Worm (Caenorhabditis elegans): ENCODE results near the gene col-117.

col-117 gene

DNA sequence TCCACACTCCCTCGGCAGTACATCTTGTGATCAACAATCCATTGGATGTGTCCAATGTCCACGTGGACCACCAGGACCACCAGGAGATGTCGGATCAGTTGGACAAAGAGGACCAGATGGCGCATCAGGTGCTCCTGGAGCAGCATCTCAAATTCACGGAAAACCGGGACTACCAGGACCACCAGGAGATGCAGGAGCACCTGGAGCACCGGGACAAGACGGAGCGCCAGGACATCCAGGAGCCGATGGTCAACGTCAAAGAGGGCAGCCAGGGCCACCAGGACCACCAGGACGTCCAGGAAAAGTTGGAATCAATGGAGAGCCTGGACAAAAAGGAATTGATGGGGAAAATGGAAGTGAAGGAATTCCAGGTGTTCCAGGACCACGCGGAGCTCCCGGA is 25.0 kb upstream of the col-117 start:
- TF ChIP-seq nhr-23 (tag; optimal IDR thresholded peaks at IDR 0.05) (no peak), lin-15B (tag; optimal IDR thresholded peaks at IDR 0.05) (no peak), fkh-10 (GFP tag; optimal IDR thresholded peaks at IDR 0.05) (no peak), ceh-28 (tag; optimal IDR thresholded peaks at IDR 0.05) (no peak), ceh-16 (tag; optimal IDR thresholded peaks at IDR 0.05) (no peak), ZK546.5 (tag; optimal IDR thresholded peaks at IDR 0.05) (no peak), sea-2 (GFP tag; optimal IDR thresholded peaks at IDR 0.05) (no peak), nhr-12 (tag; optimal IDR thresholded peaks at IDR 0.05) (no peak), lin-39 (tag; optimal IDR thresholded peaks at IDR 0.05) (no peak), pqm-1 (tag; optimal IDR thresholded peaks at IDR 0.05) (no peak), ama-1 (optimal IDR thresholded peaks at IDR 0.05) (no peak), elt-3 (tag; optimal IDR thresholded peaks at IDR 0.05) (no peak), eor-1 (tag; optimal IDR thresholded peaks at IDR 0.05) (no peak), nhr-11 (tag; optimal IDR thresholded peaks at IDR 0.05) (no peak), nhr-67 (tag; optimal IDR thresholded peaks at IDR 0.05) (no peak), nfya-1 (tag; optimal IDR thresholded peaks at IDR 0.05; ENCODE audit: insufficient read depth) (no peak), ceh-82 (tag; optimal IDR thresholded peaks at IDR 0.05) (no peak), zag-1 (tag; optimal IDR thresholded peaks at IDR 0.05) (no peak), unc-39 (tag; optimal IDR thresholded peaks at IDR 0.05) (no peak), nhr-76 (tag; optimal IDR thresholded peaks at IDR 0.05) (no peak)

DNA sequence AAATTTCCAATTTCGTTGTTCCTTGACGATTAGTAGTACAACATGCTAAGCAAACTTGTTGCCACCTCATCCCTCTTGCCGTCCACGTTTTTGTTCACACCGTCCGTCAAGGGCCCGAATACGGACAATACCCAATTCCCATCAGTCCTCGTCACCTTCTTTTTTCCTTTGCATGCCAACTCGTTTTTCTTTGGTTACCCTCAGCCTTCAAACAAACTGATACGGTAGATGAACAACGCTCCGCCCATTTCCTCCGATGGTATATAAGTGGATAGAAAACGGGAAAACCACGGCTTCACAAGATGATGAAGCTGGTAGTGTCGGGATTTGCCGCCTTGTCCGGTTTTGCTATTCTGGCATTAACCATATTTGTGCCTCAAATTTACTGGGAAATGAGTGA is 23.9 kb upstream of the col-117 start, which contains the start of gene col-118:
Gene col-118 (plus strand): TSS at position 301 of the 400 bp plus-strand sequence.
- no peak for TF ChIP-seq fos-1 (tag; optimal IDR thresholded peaks at IDR 0.05)
- no peak for TF ChIP-seq hmg-11 (tag; optimal IDR thresholded peaks at IDR 0.05)
- TF ChIP-seq mdl-1 (tag; optimal IDR thresholded peaks at IDR 0.05), result no peak
- TF ChIP-seq nhr-12 (tag; optimal IDR thresholded peaks at IDR 0.05), result no peak
- no peak for TF ChIP-seq elt-2 (tag; optimal IDR thresholded peaks at IDR 0.05)
- no peak for TF ChIP-seq skn-1 (tag; optimal IDR thresholded peaks at IDR 0.05)
- TF ChIP-seq egl-5 (tag; optimal IDR thresholded peaks at IDR 0.05), result no peak
- no peak for TF ChIP-seq fkh-2 (tag; optimal IDR thresholded peaks at IDR 0.05)
- no peak for TF ChIP-seq nhr-28 (tag; optimal IDR thresholded peaks at IDR 0.05)
- no peak for TF ChIP-seq daf-12 (tag; optimal IDR thresholded peaks at IDR 0.05)
- no peak for TF ChIP-seq elt-3 (tag; optimal IDR thresholded peaks at IDR 0.05)
- TF ChIP-seq mml-1 (tag; optimal IDR thresholded peaks at IDR 0.05), result no peak
- no peak for TF ChIP-seq nhr-11 (tag; optimal IDR thresholded peaks at IDR 0.05)

ce11 chrIV:8845922-8846321 is 21.9 kb upstream of the col-117 start:
- TF ChIP-seq snpc-4 (tag; optimal IDR thresholded peaks at IDR 0.05) (no peak), pqm-1 (tag; optimal IDR thresholded peaks at IDR 0.05) (peak; percentile 55), elt-1 (tag; optimal IDR thresholded peaks at IDR 0.05) (no peak), fos-1 (tag; optimal IDR thresholded peaks at IDR 0.05) (no peak), mml-1 (tag; optimal IDR thresholded peaks at IDR 0.05) (no peak), pha-4 (tag; optimal IDR thresholded peaks at IDR 0.05) (peak; percentile 23), sea-2 (GFP tag; optimal IDR thresholded peaks at IDR 0.05) (no peak), elt-2 (tag; optimal IDR thresholded peaks at IDR 0.05) (peak; percentile 81), jun-1 (tag; optimal IDR thresholded peaks at IDR 0.05) (peak; percentile 4), zag-1 (tag; optimal IDR thresholded peaks at IDR 0.05) (no peak)

- no peak for TF ChIP-seq sea-2 (GFP tag; optimal IDR thresholded peaks at IDR 0.05)
- no peak for TF ChIP-seq lin-39 (tag; optimal IDR thresholded peaks at IDR 0.05)
- no peak for TF ChIP-seq skn-1 (tag; optimal IDR thresholded peaks at IDR 0.05)
- no peak for TF ChIP-seq hmg-11 (tag; optimal IDR thresholded peaks at IDR 0.05)
- no peak for TF ChIP-seq zag-1 (tag; optimal IDR thresholded peaks at IDR 0.05)
- TF ChIP-seq daf-12 (tag; optimal IDR thresholded peaks at IDR 0.05), result no peak
- TF ChIP-seq nhr-11 (tag; optimal IDR thresholded peaks at IDR 0.05), result no peak
- no peak for TF ChIP-seq eor-1 (tag; optimal IDR thresholded peaks at IDR 0.05)
- no peak for TF ChIP-seq lin-15B (tag; optimal IDR thresholded peaks at IDR 0.05)
- TF ChIP-seq elt-3 (tag; optimal IDR thresholded peaks at IDR 0.05), result no peak
- no peak for TF ChIP-seq nhr-67 (tag; optimal IDR thresholded peaks at IDR 0.05)
- TF ChIP-seq unc-39 (tag; optimal IDR thresholded peaks at IDR 0.05), result no peak
- no peak for TF ChIP-seq lsy-12 (tag; optimal IDR thresholded peaks at IDR 0.05)
- TF ChIP-seq nhr-28 (tag; optimal IDR thresholded peaks at IDR 0.05), result no peak
- TF ChIP-seq nhr-12 (tag; optimal IDR thresholded peaks at IDR 0.05), result no peak
- TF ChIP-seq fkh-10 (GFP tag; optimal IDR thresholded peaks at IDR 0.05), result no peak
- no peak for TF ChIP-seq nhr-76 (tag; optimal IDR thresholded peaks at IDR 0.05)
- no peak for TF ChIP-seq unc-62 (GFP tag; optimal IDR thresholded peaks at IDR 0.05)
- TF ChIP-seq ceh-9 (tag; optimal IDR thresholded peaks at IDR 0.05), result no peak
- TF ChIP-seq aly-2 (tag; optimal IDR thresholded peaks at IDR 0.05), result no peak
Observed at ce11 chrIV:8844457-8844856, 20.5 kb upstream of the col-117 start, which contains the start of gene T11B7.2. TSS of gene T11B7.2 (minus strand) at chrIV:8844557.
